Fruit fly (Drosophila melanogaster): ENCODE data around the gene CG12310.
A peak's percentile ranks its signal among the peaks of the same experiment; 100 is the strongest.

The CG12310 gene

DNA sequence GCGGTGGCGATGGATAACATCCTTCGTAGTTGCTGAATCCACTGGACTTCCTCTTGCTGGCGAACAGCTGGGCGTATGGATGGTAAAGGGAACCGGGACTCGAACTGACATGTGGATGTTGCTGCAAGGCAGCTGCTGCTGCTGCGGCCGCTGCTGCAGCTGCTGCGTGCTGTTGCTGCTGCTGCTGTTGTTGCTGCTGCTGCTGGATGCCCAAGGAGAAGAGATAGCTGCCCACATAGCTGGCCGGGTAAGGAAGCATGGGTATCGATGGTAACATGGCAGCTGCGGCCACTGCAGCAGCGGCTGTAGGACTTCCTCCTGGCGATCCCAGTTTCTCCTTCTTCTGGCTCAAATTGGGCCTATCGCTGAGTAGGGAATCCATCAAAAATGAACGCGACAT, 7.1 kb downstream of the CG12310 start:
- no peak for TF ChIP-seq dmrt93B (GFP tag; optimal IDR thresholded peaks at IDR 0.05)
- TF ChIP-seq Hr78 (GFP tag; optimal IDR thresholded peaks at IDR 0.05), result no peak
- TF ChIP-seq Dfd (GFP tag; optimal IDR thresholded peaks at IDR 0.05), result peak; percentile 75
- TF ChIP-seq Hr83 (GFP tag; optimal IDR thresholded peaks at IDR 0.05; ENCODE audit: poor library complexity, severe bottlenecking), result no peak

dm6 chr3L:15042470-15042869, 8.1 kb downstream of the CG12310 start, which contains the start of gene Rpn12R:
Gene Rpn12R (minus strand): TSS chr3L:15042570.
- TF ChIP-seq Abd-B (GFP tag; optimal IDR thresholded peaks at IDR 0.05) (no peak), Myc (optimal IDR thresholded peaks at IDR 0.05) (no peak), dsf (GFP tag; optimal IDR thresholded peaks at IDR 0.05; ENCODE audit: borderline replicate concordance) (no peak), CG32264 (GFP tag; optimal IDR thresholded peaks at IDR 0.05) (no peak), br (GFP tag; optimal IDR thresholded peaks at IDR 0.05) (no peak), sv (GFP tag; optimal IDR thresholded peaks at IDR 0.05) (no peak), OdsH (GFP tag; optimal IDR thresholded peaks at IDR 0.05) (no peak), Hr83 (GFP tag; optimal IDR thresholded peaks at IDR 0.05; ENCODE audit: poor library complexity, severe bottlenecking) (no peak), Hr78 (GFP tag; optimal IDR thresholded peaks at IDR 0.05) (no peak), Dfd (GFP tag; optimal IDR thresholded peaks at IDR 0.05) (no peak), foxo (GFP tag; optimal IDR thresholded peaks at IDR 0.05) (no peak), woc (GFP tag; optimal IDR thresholded peaks at IDR 0.05) (no peak), tai (GFP tag; optimal IDR thresholded peaks at IDR 0.05) (no peak), CrebA (GFP tag; optimal IDR thresholded peaks at IDR 0.05; ENCODE audit: borderline replicate concordance) (no peak), sage (GFP tag; optimal IDR thresholded peaks at IDR 0.05) (no peak), brk (GFP tag; optimal IDR thresholded peaks at IDR 0.05) (no peak), lola (GFP tag; optimal IDR thresholded peaks at IDR 0.05) (no peak), rgr (GFP tag; optimal IDR thresholded peaks at IDR 0.05) (no peak), usp (GFP tag; optimal IDR thresholded peaks at IDR 0.05) (no peak), fru (GFP tag; optimal IDR thresholded peaks at IDR 0.05) (no peak)

DNA sequence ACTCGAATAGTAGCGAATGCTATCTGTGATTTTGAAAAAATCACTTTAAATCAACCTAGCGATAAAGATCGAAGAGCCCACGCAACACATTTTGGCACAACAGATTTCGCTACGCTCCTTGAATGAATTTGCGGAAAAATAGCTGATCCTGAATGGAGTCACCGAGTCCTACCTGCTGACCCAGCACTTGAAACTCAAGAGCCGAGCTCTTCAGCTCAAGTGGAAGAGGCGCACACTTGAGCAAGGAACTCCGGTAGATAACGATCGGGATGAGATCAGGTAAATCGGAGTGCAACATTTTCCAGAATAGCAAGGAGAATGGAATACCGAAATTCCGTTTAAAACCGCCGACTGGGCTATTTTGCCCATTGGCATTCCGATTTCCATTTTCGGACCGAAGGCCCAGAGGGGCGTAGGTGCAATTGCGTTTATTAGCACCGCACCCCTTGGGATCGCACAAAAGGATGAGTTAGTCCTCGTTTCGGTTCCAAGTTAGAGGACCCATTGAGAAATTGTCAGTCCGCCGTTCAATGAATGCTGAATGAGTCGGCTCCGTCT, 10.2 kb downstream of the CG12310 start:
- TF ChIP-seq Vsx2 (GFP tag; optimal IDR thresholded peaks at IDR 0.05; ENCODE audit: partially characterized antibody), result no peak
- no peak for TF ChIP-seq pan (optimal IDR thresholded peaks at IDR 0.05)
- TF ChIP-seq dsf (GFP tag; optimal IDR thresholded peaks at IDR 0.05; ENCODE audit: borderline replicate concordance), result no peak
- TF ChIP-seq GATAd (GFP tag; optimal IDR thresholded peaks at IDR 0.05), result no peak
- TF ChIP-seq tai (GFP tag; optimal IDR thresholded peaks at IDR 0.05), result no peak
- no peak for TF ChIP-seq h (GFP tag; optimal IDR thresholded peaks at IDR 0.05)
- no peak for TF ChIP-seq dmrt93B (GFP tag; optimal IDR thresholded peaks at IDR 0.05)
- TF ChIP-seq usp (GFP tag; optimal IDR thresholded peaks at IDR 0.05), result no peak
- TF ChIP-seq Dfd (GFP tag; optimal IDR thresholded peaks at IDR 0.05), result no peak
- TF ChIP-seq br (GFP tag; optimal IDR thresholded peaks at IDR 0.05), result no peak
- no peak for TF ChIP-seq psq (GFP tag; optimal IDR thresholded peaks at IDR 0.05)
- no peak for TF ChIP-seq fru (GFP tag; optimal IDR thresholded peaks at IDR 0.05)
- TF ChIP-seq Hr78 (GFP tag; optimal IDR thresholded peaks at IDR 0.05), result no peak
- TF ChIP-seq jim (GFP tag; optimal IDR thresholded peaks at IDR 0.05), result no peak
- TF ChIP-seq Myc (optimal IDR thresholded peaks at IDR 0.05), result no peak
- no peak for TF ChIP-seq CrebA (GFP tag; optimal IDR thresholded peaks at IDR 0.05; ENCODE audit: borderline replicate concordance)
- no peak for TF ChIP-seq N (GFP tag; optimal IDR thresholded peaks at IDR 0.05)
- TF ChIP-seq HLH106 (tag; optimal IDR thresholded peaks at IDR 0.05), result no peak
- TF ChIP-seq ey (GFP tag; optimal IDR thresholded peaks at IDR 0.05), result no peak
- no peak for TF ChIP-seq Rel (GFP tag; optimal IDR thresholded peaks at IDR 0.05)
- no peak for TF ChIP-seq Rel (tag; optimal IDR thresholded peaks at IDR 0.05)

dm6 chr3L:15039510-15039909, 11.1 kb downstream of the CG12310 start:
- no peak for TF ChIP-seq Hnf4 (GFP tag; optimal IDR thresholded peaks at IDR 0.05)
- no peak for TF ChIP-seq Vsx2 (GFP tag; optimal IDR thresholded peaks at IDR 0.05; ENCODE audit: partially characterized antibody)
- TF ChIP-seq GATAd (GFP tag; optimal IDR thresholded peaks at IDR 0.05), result no peak
- no peak for TF ChIP-seq ey (GFP tag; optimal IDR thresholded peaks at IDR 0.05)
- TF ChIP-seq sage (GFP tag; optimal IDR thresholded peaks at IDR 0.05), result no peak
- TF ChIP-seq Hr83 (GFP tag; optimal IDR thresholded peaks at IDR 0.05; ENCODE audit: poor library complexity, severe bottlenecking), result no peak
- TF ChIP-seq N (GFP tag; optimal IDR thresholded peaks at IDR 0.05), result no peak

dm6 chr3L:15035585-15035984, 15.0 kb downstream of the CG12310 start:
- TF ChIP-seq dsf (GFP tag; optimal IDR thresholded peaks at IDR 0.05; ENCODE audit: borderline replicate concordance) (no peak), psq (GFP tag; optimal IDR thresholded peaks at IDR 0.05) (no peak), br (GFP tag; optimal IDR thresholded peaks at IDR 0.05) (no peak), woc (GFP tag; optimal IDR thresholded peaks at IDR 0.05) (peak; percentile 21)
